Worm (Caenorhabditis elegans) whole organism, L3 larva: ENCODE measurements around the gene H05C05.1.

Source experiments
- ZK546.5 ChIP-seq: sonication (generic microtip); optimal IDR thresholded peaks from 2 replicates; lab custom pipeline; 2017; ENCODE audit warnings: missing biosample characterization, missing genetic modification characterization
- elt-1 ChIP-seq: fragments of 150-350 bp; optimal IDR thresholded peaks from 2 replicates; lab custom pipeline; 2014; ENCODE audit warnings: missing biosample characterization, missing genetic modification characterization
- fkh-10 ChIP-seq: sonication (generic microtip); optimal IDR thresholded peaks from 2 replicates; lab custom pipeline; 2017; ENCODE audit warnings: missing biosample characterization, missing genetic modification reagents, missing genetic modification characterization
- mdl-1 ChIP-seq: fragments of 150-350 bp; optimal IDR thresholded peaks from 2 replicates; lab custom pipeline; 2014; ENCODE audit warnings: missing biosample characterization, missing genetic modification characterization
- nhr-11 ChIP-seq: fragments of 150-350 bp; optimal IDR thresholded peaks from 2 replicates; lab custom pipeline; 2014; ENCODE audit warnings: missing biosample characterization, missing genetic modification characterization
- nhr-237 ChIP-seq: fragments of 150-350 bp; optimal IDR thresholded peaks from 2 replicates; lab custom pipeline; 2014; ENCODE audit warnings: missing biosample characterization, missing genetic modification characterization

DNA sequence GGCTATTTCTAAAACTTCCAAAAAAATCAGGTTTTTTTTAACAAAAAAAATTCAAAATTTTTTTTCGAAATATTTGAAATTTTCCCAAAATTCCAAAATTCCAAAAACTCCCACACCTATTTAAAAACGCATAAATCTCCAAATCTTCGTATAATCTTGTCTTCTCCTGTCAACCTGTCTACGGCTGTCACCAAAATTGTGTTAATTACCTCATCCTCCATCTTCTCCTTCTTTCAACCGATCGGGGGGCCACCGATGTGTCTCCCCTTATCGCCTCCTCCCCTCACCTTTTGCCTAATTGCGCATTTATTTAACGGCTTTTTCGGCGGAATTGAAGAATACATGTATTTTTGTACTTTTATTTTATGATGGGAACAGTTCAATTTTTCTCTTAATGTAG, 38.1 kb upstream of the H05C05.1 start:
- TF ChIP-seq elt-1 (tag; lab: Kevin White, UChicago) = no peak
- no peak for TF ChIP-seq mdl-1
- no peak for TF ChIP-seq nhr-11 (tag; lab: Kevin White, UChicago)
- no peak for TF ChIP-seq ZK546.5 (tag; lab: Kevin White, UChicago)
- TF ChIP-seq fkh-10 (GFP tag; lab: Kevin White, UChicago) = no peak
- TF ChIP-seq nhr-237 (tag; lab: Kevin White, UChicago) = no peak
